Worm (Caenorhabditis elegans): ENCODE results near the gene C29F7.1.

- TF ChIP-seq daf-8 (GFP tag; IDR thresholded peaks at IDR 0.05): no peak
- TF ChIP-seq pha-4 (GFP tag; IDR thresholded peaks at IDR 0.05): no peak
- TF ChIP-seq pha-4 (tag; optimal IDR thresholded peaks at IDR 0.05): no peak
- no peak for TF ChIP-seq nhr-42 (GFP tag; IDR thresholded peaks at IDR 0.05)
- no peak for TF ChIP-seq nhr-11 (tag; optimal IDR thresholded peaks at IDR 0.05)
Observed at ce11 chrX:13456442-13456841, 46.7 kb downstream of the C29F7.1 start, which contains the start of gene flr-1.
